Fruit fly (Drosophila melanogaster) S2 (cell line): ENCODE measurements around the gene pyd.

Experiments used
- CG8478 ChIP-seq: fragments of >200 bp; optimal IDR thresholded peaks from 2 replicates; lab custom pipeline; 2018
- CTCF ChIP-seq, 2 experiments: fragments of >200 bp; optimal IDR thresholded peaks; 2 replicates each; lab custom pipeline; 2018

DNA sequence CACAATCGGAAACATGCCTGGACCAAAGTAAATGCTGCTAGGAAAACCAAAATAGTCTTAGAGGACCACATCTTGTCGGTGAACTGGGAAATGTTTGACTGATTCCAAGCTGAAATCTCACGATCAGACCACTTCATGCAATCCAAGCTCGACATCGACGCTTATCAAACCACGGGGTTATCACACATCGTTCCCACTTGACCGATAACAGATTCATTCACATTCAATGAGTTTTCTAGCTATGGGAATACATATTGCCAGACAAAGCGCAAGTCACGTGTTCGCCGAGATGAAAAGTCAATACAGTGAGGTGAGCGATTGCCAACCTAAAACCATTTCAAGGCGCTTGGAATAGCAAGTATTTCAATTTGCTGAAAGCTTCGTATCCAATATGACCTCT is 122.0 kb downstream of the pyd start:
- TF ChIP-seq CTCF (optimal IDR thresholded peaks at IDR 0.05; lab: Kevin White, UChicago) (no peak), CG8478 (no peak)
